Fruit fly (Drosophila melanogaster): Measurements from ENCODE around the gene dpr2.

The dpr2 gene

DNA sequence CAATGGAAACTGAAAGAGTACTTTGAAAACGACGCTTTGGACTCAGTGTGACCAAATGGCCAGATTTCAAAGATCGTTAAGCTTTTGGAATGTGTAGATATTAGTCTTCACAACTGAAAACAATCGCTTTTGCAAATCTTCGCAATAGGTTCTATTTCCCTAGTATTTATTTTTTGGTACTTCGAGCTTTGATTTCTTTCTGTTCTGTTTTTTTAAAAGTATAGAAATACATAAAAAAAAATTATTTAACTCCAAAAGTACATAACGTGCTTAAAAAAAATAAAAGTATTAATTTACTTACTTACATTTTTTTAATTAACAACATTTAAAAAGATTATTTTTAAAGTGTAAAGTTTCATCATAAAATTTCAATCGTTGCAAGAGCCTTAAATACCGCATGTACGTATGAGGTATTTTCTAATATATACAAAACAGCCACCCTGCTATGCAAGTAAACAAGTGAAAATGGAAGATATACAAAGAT, 23.5 kb upstream of the dpr2 start, which contains the start of the genes piwi and CG12253 (continued):
- no peak for TF ChIP-seq Ets96B (tag; optimal IDR thresholded peaks at IDR 0.05)
- peak; percentile 79 for TF ChIP-seq CG4318 (GFP tag; optimal IDR thresholded peaks at IDR 0.05)
- peak; percentile 88; the same call in 2 of the 3 replicates for TF ChIP-seq CG8119 (GFP tag; IDR thresholded peaks at IDR 0.05)
- no peak for TF ChIP-seq Smox (GFP tag; optimal IDR thresholded peaks at IDR 0.05)
- no peak for TF ChIP-seq net (GFP tag; optimal IDR thresholded peaks at IDR 0.05)
- TF ChIP-seq CG6808 (GFP tag; optimal IDR thresholded peaks at IDR 0.05) = no peak
- TF ChIP-seq CG8319 (GFP tag; optimal IDR thresholded peaks at IDR 0.05) = no peak

DNA sequence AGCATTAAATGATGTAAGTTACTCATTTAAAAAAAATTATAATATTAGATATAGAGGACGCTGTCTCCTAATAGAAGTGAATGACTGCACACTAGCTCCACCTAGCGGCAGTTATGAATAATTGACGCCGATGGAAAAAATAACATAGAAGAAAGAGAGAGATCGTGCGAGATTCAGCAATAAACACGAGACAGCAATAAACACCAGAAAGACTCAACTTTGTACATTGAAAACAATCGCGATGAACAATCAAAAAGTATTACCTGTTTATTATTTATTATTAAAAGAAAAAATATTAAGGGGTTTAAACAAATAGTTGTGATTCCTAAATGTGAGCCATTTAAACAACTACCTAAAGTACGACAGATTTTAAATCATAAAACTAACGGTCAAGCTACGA, 22.2 kb upstream of the dpr2 start:
- TF ChIP-seq Lpt (GFP tag; optimal IDR thresholded peaks at IDR 0.05) (no peak), CG11294 (GFP tag; IDR thresholded peaks at IDR 0.05) (no peak), CG16779 (tag; optimal IDR thresholded peaks at IDR 0.05) (no peak), CG15336 (GFP tag; IDR thresholded peaks at IDR 0.05) (peak; percentile 22; the same call in 1 of the 2 replicates), CG3919 (GFP tag; optimal IDR thresholded peaks at IDR 0.05) (no peak), CG8319 (GFP tag; optimal IDR thresholded peaks at IDR 0.05) (no peak), cyc (GFP tag; optimal IDR thresholded peaks at IDR 0.05) (no peak), Sox15 (GFP tag; optimal IDR thresholded peaks at IDR 0.05) (no peak), svp (GFP tag) (no peak), eg (GFP tag; IDR thresholded peaks at IDR 0.05) (no peak; the same call in 1 of the 3 replicates), CG4318 (GFP tag; optimal IDR thresholded peaks at IDR 0.05) (no peak), Smox (GFP tag; optimal IDR thresholded peaks at IDR 0.05) (no peak), CG6808 (GFP tag; optimal IDR thresholded peaks at IDR 0.05) (no peak), fkh (GFP tag; optimal IDR thresholded peaks at IDR 0.05) (no peak), CG8632 (GFP tag; optimal IDR thresholded peaks at IDR 0.05) (no peak), CG6276 (GFP tag; optimal IDR thresholded peaks at IDR 0.05) (no peak), OdsH (GFP tag; optimal IDR thresholded peaks at IDR 0.05) (no peak), dsx (GFP tag; optimal IDR thresholded peaks at IDR 0.05; ENCODE audit: poor library complexity, severe bottlenecking) (no peak), Gug (GFP tag; IDR thresholded peaks at IDR 0.05) (no peak), Hr4 (GFP tag; optimal IDR thresholded peaks at IDR 0.05) (peak; percentile 64), CG11902 (GFP tag; optimal IDR thresholded peaks at IDR 0.05) (no peak), Met (GFP tag; optimal IDR thresholded peaks at IDR 0.05) (no peak), Hr39 (GFP tag; optimal IDR thresholded peaks at IDR 0.05) (no peak), fd59A (GFP tag; optimal IDR thresholded peaks at IDR 0.05) (no peak), acj6 (GFP tag; optimal IDR thresholded peaks at IDR 0.05) (no peak), CG3032 (tag; optimal IDR thresholded peaks at IDR 0.05) (peak; percentile 5), pdm3 (GFP tag; optimal IDR thresholded peaks at IDR 0.05) (no peak), dac (GFP tag; optimal IDR thresholded peaks at IDR 0.05) (peak; percentile 2), CG6854 (GFP tag; optimal IDR thresholded peaks at IDR 0.05) (no peak), CG32006 (GFP tag; optimal IDR thresholded peaks at IDR 0.05) (no peak), CG6792 (GFP tag; optimal IDR thresholded peaks at IDR 0.05) (no peak), CG31627 (GFP tag; optimal IDR thresholded peaks at IDR 0.05) (no peak), fd85E (GFP tag; optimal IDR thresholded peaks at IDR 0.05) (no peak), vri (GFP tag; optimal IDR thresholded peaks at IDR 0.05) (no peak), Eip78C (GFP tag) (peak; percentile 84), CG8119 (GFP tag; IDR thresholded peaks at IDR 0.05) (no peak), CG10669 (GFP tag; optimal IDR thresholded peaks at IDR 0.05) (no peak), Eip75B (GFP tag; optimal IDR thresholded peaks at IDR 0.05) (peak; percentile 13), CG1621 (tag; optimal IDR thresholded peaks at IDR 0.05) (no peak), Hr38 (GFP tag; optimal IDR thresholded peaks at IDR 0.05) (no peak), Blimp-1 (GFP tag; optimal IDR thresholded peaks at IDR 0.05) (no peak), esn (GFP tag; optimal IDR thresholded peaks at IDR 0.05) (no peak), Ets96B (tag; optimal IDR thresholded peaks at IDR 0.05) (peak; percentile 13), CG34406 (GFP tag; optimal IDR thresholded peaks at IDR 0.05) (no peak), net (GFP tag; optimal IDR thresholded peaks at IDR 0.05) (no peak), CG11762 (GFP tag; optimal IDR thresholded peaks at IDR 0.05; ENCODE audit: insufficient read depth) (peak; percentile 29), salr (GFP tag; optimal IDR thresholded peaks at IDR 0.05) (no peak), CG10631 (GFP tag; optimal IDR thresholded peaks at IDR 0.05) (no peak)
